Worm (Caenorhabditis elegans): ENCODE measurements around the gene F13A7.7.

The F13A7.7 gene

DNA sequence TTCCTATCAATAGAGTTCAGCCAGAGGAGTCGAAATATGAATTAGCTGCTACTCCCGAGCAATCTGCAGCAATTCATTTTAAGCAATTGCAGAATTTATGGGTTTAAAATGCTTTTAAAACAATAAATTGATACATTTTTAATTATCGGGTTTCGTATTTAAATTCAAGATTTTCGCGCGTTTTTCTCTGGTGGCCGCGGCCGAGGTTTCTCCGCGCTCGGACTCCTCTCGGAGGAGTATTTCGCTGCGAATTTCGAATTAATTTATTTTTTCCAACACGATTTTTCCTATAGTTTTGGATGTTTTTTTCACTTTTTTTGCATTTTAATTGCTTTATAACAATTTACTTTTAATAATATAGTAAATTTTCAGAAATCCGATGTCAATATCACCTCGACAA lies 17.9 kb upstream of the F13A7.7 start, which contains the start of gene F13A7.14:
F13A7.14 (plus strand) TSS at position 373 of the 400 bp plus-strand sequence.
- TF ChIP-seq blmp-1 (tag; optimal IDR thresholded peaks at IDR 0.05), result peak; percentile 46
- no peak for TF ChIP-seq aly-2 (tag; optimal IDR thresholded peaks at IDR 0.05)
- TF ChIP-seq snpc-4 (tag; optimal IDR thresholded peaks at IDR 0.05), result peak; percentile 84
- TF ChIP-seq lin-35 (GFP tag; optimal IDR thresholded peaks at IDR 0.05), result peak; percentile 96 to 97
- TF ChIP-seq lin-39 (tag; optimal IDR thresholded peaks at IDR 0.05), result peak; percentile 78
- no peak for TF ChIP-seq C34B4.2 (tag; optimal IDR thresholded peaks at IDR 0.05)
- TF ChIP-seq efl-3 (GFP tag; optimal IDR thresholded peaks at IDR 0.05), result peak; percentile 79
- TF ChIP-seq rnt-1 (tag; optimal IDR thresholded peaks at IDR 0.05), result peak; percentile 99
- peak; percentile 77 for TF ChIP-seq fkh-8 (tag; optimal IDR thresholded peaks at IDR 0.05)
- TF ChIP-seq C16A3.4 (tag; optimal IDR thresholded peaks at IDR 0.05), result peak; percentile 76
- no peak for TF ChIP-seq nhr-76 (tag; optimal IDR thresholded peaks at IDR 0.05)
- TF ChIP-seq pax-3 (tag; optimal IDR thresholded peaks at IDR 0.05), result peak; percentile 94
- peak; percentile 91 for TF ChIP-seq unc-98 (GFP tag; IDR thresholded peaks at IDR 0.05)
- peak; percentile 95 for TF ChIP-seq nhr-85 (tag)
- TF ChIP-seq alr-1 (tag; optimal IDR thresholded peaks at IDR 0.05; ENCODE audit: borderline replicate concordance), result no peak
- TF ChIP-seq unc-86 (tag; optimal IDR thresholded peaks at IDR 0.05), result peak; percentile 83
- peak; percentile 25 for TF ChIP-seq nhr-11 (tag; optimal IDR thresholded peaks at IDR 0.05)
- peak; percentile 15 for TF ChIP-seq F16B12.6 (tag; optimal IDR thresholded peaks at IDR 0.05)
- TF ChIP-seq ceh-82 (tag; optimal IDR thresholded peaks at IDR 0.05), result peak; percentile 68 to 81 (median 70)
- TF ChIP-seq tlp-1 (tag; optimal IDR thresholded peaks at IDR 0.05), result no peak
- TF ChIP-seq sup-37 (GFP tag; optimal IDR thresholded peaks at IDR 0.05), result peak; percentile 85
- TF ChIP-seq efl-1 (optimal IDR thresholded peaks at IDR 0.05), result peak; percentile 97 to 98
- peak; percentile 97 to 100 for TF ChIP-seq efl-1 (GFP tag; optimal IDR thresholded peaks at IDR 0.05 in 1 of 2)
- TF ChIP-seq zag-1 (tag; optimal IDR thresholded peaks at IDR 0.05), result no peak
- TF ChIP-seq ces-1 (GFP tag; optimal IDR thresholded peaks at IDR 0.05), result no peak
- peak in 1 of 2 experiments; percentile 98 for TF ChIP-seq ztf-11 (tag; optimal IDR thresholded peaks at IDR 0.05)
- TF ChIP-seq nhr-77 (tag; optimal IDR thresholded peaks at IDR 0.05), result peak; percentile 1
- TF ChIP-seq isw-1 (GFP tag; IDR thresholded peaks at IDR 0.05), result peak; percentile 82
- no peak for TF ChIP-seq egl-27 (tag; optimal IDR thresholded peaks at IDR 0.05)
- TF ChIP-seq lin-14 (GFP tag; optimal IDR thresholded peaks at IDR 0.05), result peak; percentile 82
- peak; percentile 96 for TF ChIP-seq tbx-2 (tag; optimal IDR thresholded peaks at IDR 0.05)
- TF ChIP-seq nhr-237 (tag; optimal IDR thresholded peaks at IDR 0.05), result no peak
- TF ChIP-seq hlh-17 (GFP tag; optimal IDR thresholded peaks at IDR 0.05; ENCODE audit: borderline replicate concordance), result peak; percentile 67
- TF ChIP-seq fos-1 (tag; optimal IDR thresholded peaks at IDR 0.05), result no peak
- TF ChIP-seq snu-23 (GFP tag; optimal IDR thresholded peaks at IDR 0.05), result peak; percentile 90
- peak; percentile 95 for TF ChIP-seq nhr-71 (tag; optimal IDR thresholded peaks at IDR 0.05)
- TF ChIP-seq fkh-4 (tag; optimal IDR thresholded peaks at IDR 0.05; ENCODE audit: borderline replicate concordance), result peak; percentile 97
- TF ChIP-seq dpl-1 (GFP tag; optimal IDR thresholded peaks at IDR 0.05), result peak; percentile 95 to 98 (median 97)
- peak; percentile 95 for TF ChIP-seq nhr-47 (tag; optimal IDR thresholded peaks at IDR 0.05)
- peak; percentile 91 for TF ChIP-seq nhr-19 (GFP tag; conservative IDR thresholded peaks at IDR 0.05)
- no peak for TF ChIP-seq unc-62 (GFP tag; optimal IDR thresholded peaks at IDR 0.05)
- no peak for TF ChIP-seq ets-5 (GFP tag; IDR thresholded peaks at IDR 0.05)
- TF ChIP-seq mdl-1 (tag; optimal IDR thresholded peaks at IDR 0.05), result peak in 1 of 2 experiments; percentile 47
- no peak for TF ChIP-seq nhr-28 (tag; optimal IDR thresholded peaks at IDR 0.05)
- TF ChIP-seq fkh-10 (GFP tag; optimal IDR thresholded peaks at IDR 0.05), result no peak
- TF ChIP-seq lir-3 (tag; optimal IDR thresholded peaks at IDR 0.05; ENCODE audit: poor library complexity), result peak; percentile 96
- peak; percentile 81 for TF ChIP-seq elt-2 (tag; optimal IDR thresholded peaks at IDR 0.05)
- TF ChIP-seq lin-15B (tag; optimal IDR thresholded peaks at IDR 0.05), result peak; percentile 64
- TF ChIP-seq unc-30 (tag; optimal IDR thresholded peaks at IDR 0.05), result no peak
- TF ChIP-seq Y116A8C.19 (tag; optimal IDR thresholded peaks at IDR 0.05; ENCODE audit: borderline replicate concordance), result peak; percentile 83
- peak; percentile 95 for TF ChIP-seq ceh-90 (tag; optimal IDR thresholded peaks at IDR 0.05)
- TF ChIP-seq pqm-1 (tag; optimal IDR thresholded peaks at IDR 0.05), result no peak
- TF ChIP-seq lsy-2 (tag; optimal IDR thresholded peaks at IDR 0.05), result peak; percentile 79 to 89
